Fruit fly (Drosophila melanogaster): ENCODE measurements around the gene Irk1.

dm6 chr3R:23181714-23182337 lies 13.7 kb downstream of the Irk1 start:
- no peak for TF ChIP-seq CG8478 (optimal IDR thresholded peaks at IDR 0.05)
- no peak for TF ChIP-seq CTCF (optimal IDR thresholded peaks at IDR 0.05)

Measured in S2 (cell line).